Fruit fly (Drosophila melanogaster): ENCODE results near the gene CG7542.

The CG7542 gene

dm6 chr3L:17532898-17533700, 16.5 kb upstream of the CG7542 start:
- TF ChIP-seq salm (tag; optimal IDR thresholded peaks at IDR 0.05): peak; percentile 13
- TF ChIP-seq CG1602 (GFP tag; optimal IDR thresholded peaks at IDR 0.05): peak; percentile 36
- no peak for TF ChIP-seq CG17186 (GFP tag; optimal IDR thresholded peaks at IDR 0.05)
- 0 out of 2 replicates have a peak, but pooled peaks have one; percentile 56 for TF ChIP-seq Ptx1 (GFP tag; IDR thresholded peaks at IDR 0.05)
- peak; percentile 56 for TF ChIP-seq Adf1 (GFP tag; IDR thresholded peaks at IDR 0.05)
- no peak for TF ChIP-seq Taf1 (GFP tag; IDR thresholded peaks at IDR 0.05)
- TF ChIP-seq Atf3 (GFP tag; optimal IDR thresholded peaks at IDR 0.05): peak; percentile 16
- no peak for TF ChIP-seq odd (GFP tag; optimal IDR thresholded peaks at IDR 0.05)
- TF ChIP-seq tx (GFP tag; optimal IDR thresholded peaks at IDR 0.05): no peak
- TF ChIP-seq CG15269 (tag; optimal IDR thresholded peaks at IDR 0.05): peak; percentile 22
- TF ChIP-seq chinmo (GFP tag; IDR thresholded peaks at IDR 0.05; ENCODE audit: partially characterized antibody): peak; percentile 94
- TF ChIP-seq ranshi (GFP tag; IDR thresholded peaks at IDR 0.05): 0 out of 2 replicates have a peak, but pooled peaks have one; percentile 22
- no peak for TF ChIP-seq Neu2 (GFP tag; optimal IDR thresholded peaks at IDR 0.05; ENCODE audit: borderline replicate concordance)
- peak; percentile 12 for TF ChIP-seq CG5180 (GFP tag; optimal IDR thresholded peaks at IDR 0.05)
- TF ChIP-seq Nf-YA (GFP tag; IDR thresholded peaks at IDR 0.05): 0 out of 2 replicates have a peak, but pooled peaks have one; percentile 34
- peak; percentile 55 for TF ChIP-seq CG13287 (GFP tag; IDR thresholded peaks at IDR 0.05; ENCODE audit: partially characterized antibody)
- no peak for TF ChIP-seq org-1 (GFP tag; optimal IDR thresholded peaks at IDR 0.05)
- TF ChIP-seq CG11560 (tag; IDR thresholded peaks at IDR 0.05): no peak
- peak; percentile 34 for TF ChIP-seq CG10979 (tag; optimal IDR thresholded peaks at IDR 0.05)
- no peak for TF ChIP-seq maf-S (GFP tag; optimal IDR thresholded peaks at IDR 0.05)
- TF ChIP-seq eve (GFP tag; optimal IDR thresholded peaks at IDR 0.05): peak in 1 of 2 experiments; percentile 83
- peak; percentile 62 for TF ChIP-seq CG18599 (GFP tag; optimal IDR thresholded peaks at IDR 0.05)
- peak; percentile 13 for TF ChIP-seq CG2116 (GFP tag; optimal IDR thresholded peaks at IDR 0.05)
- 0 out of 3 replicates have a peak, but pooled peaks have one; percentile 11 for TF ChIP-seq vnd (GFP tag; IDR thresholded peaks at IDR 0.05; ENCODE audit: partially characterized antibody)
- peak; percentile 57 for TF ChIP-seq CG34376 (GFP tag; optimal IDR thresholded peaks at IDR 0.05)
- TF ChIP-seq CG8388 (GFP tag; optimal IDR thresholded peaks at IDR 0.05): peak; percentile 31
- no peak for TF ChIP-seq CG4854 (GFP tag; optimal IDR thresholded peaks at IDR 0.05)
- TF ChIP-seq CG12391 (tag; optimal IDR thresholded peaks at IDR 0.05): peak; percentile 57
- peak; percentile 73 for TF ChIP-seq CG30403 (GFP tag; optimal IDR thresholded peaks at IDR 0.05)
- TF ChIP-seq zf30C (GFP tag; optimal IDR thresholded peaks at IDR 0.05): no peak
- peak; percentile 67 for TF ChIP-seq corto (GFP tag; optimal IDR thresholded peaks at IDR 0.05)
- TF ChIP-seq z (GFP tag; IDR thresholded peaks at IDR 0.05): no peak
- no peak for TF ChIP-seq CG14860 (GFP tag; IDR thresholded peaks at IDR 0.05; ENCODE audit: partially characterized antibody)
- peak; percentile 57 for TF ChIP-seq bcd (GFP tag; optimal IDR thresholded peaks at IDR 0.05)
- peak; percentile 27; the same call in 1 of the 3 replicates for TF ChIP-seq CG34224 (GFP tag; IDR thresholded peaks at IDR 0.05; ENCODE audit: partially characterized antibody)
- peak; percentile 49; the same call in 1 of the 2 replicates for TF ChIP-seq amos (GFP tag; IDR thresholded peaks at IDR 0.05; ENCODE audit: partially characterized antibody)
- no peak for TF ChIP-seq Elba2 (GFP tag; optimal IDR thresholded peaks at IDR 0.05)
- no peak for TF ChIP-seq CG13123 (GFP tag; optimal IDR thresholded peaks at IDR 0.05)
- TF ChIP-seq CG12769 (tag; optimal IDR thresholded peaks at IDR 0.05): peak; percentile 76
- TF ChIP-seq CkIIα-i1 (GFP tag; IDR thresholded peaks at IDR 0.05): no peak
- no peak for TF ChIP-seq CG9817 (tag; optimal IDR thresholded peaks at IDR 0.05)
- peak; percentile 45 for TF ChIP-seq CG12104 (GFP tag; optimal IDR thresholded peaks at IDR 0.05)
- TF ChIP-seq ftz-f1 (GFP tag; optimal IDR thresholded peaks at IDR 0.05): peak; percentile 86
- no peak for TF ChIP-seq gt (GFP tag; IDR thresholded peaks at IDR 0.05)
- peak; percentile 42 for TF ChIP-seq Sox100B (GFP tag; optimal IDR thresholded peaks at IDR 0.05)
- peak; percentile 87 for TF ChIP-seq Med (GFP tag)
- peak; percentile 93 for TF ChIP-seq CG12659 (GFP tag; optimal IDR thresholded peaks at IDR 0.05)
- TF ChIP-seq dmrt99B (tag; optimal IDR thresholded peaks at IDR 0.05): peak; percentile 31

Data from whole organism, embryonic.